Worm (Caenorhabditis elegans): Measurements from ENCODE around the gene sra-10.
A peak's percentile ranks its signal among the peaks of the same experiment; 100 is the strongest.

sra-10 gene

ce11 chrII:10868670-10869246 lies 26.1 kb downstream of the sra-10 start, which contains the start of the genes gmps-1 and cap-2:
TSS of gene gmps-1 (minus strand) at chrII:10868720.
TSS of gene cap-2 (plus strand) at chrII:10869196.
- TF ChIP-seq ceh-58 (GFP tag; IDR thresholded peaks at IDR 0.05): no peak
- TF ChIP-seq somi-1 (GFP tag; optimal IDR thresholded peaks at IDR 0.05): peak; percentile 42
- TF ChIP-seq F23B12.7 (tag; optimal IDR thresholded peaks at IDR 0.05; ENCODE audit: insufficient read depth): peak; percentile 67
- TF ChIP-seq Y95B8A.8 (GFP tag; IDR thresholded peaks at IDR 0.05): peak; percentile 89
- TF ChIP-seq rpc-1 (optimal IDR thresholded peaks at IDR 0.05): peak; percentile 27
- no peak for TF ChIP-seq rpc-1 (tag; optimal IDR thresholded peaks at IDR 0.05)
- peak; percentile 55 to 85 for TF ChIP-seq let-607 (tag; optimal IDR thresholded peaks at IDR 0.05)
- TF ChIP-seq mel-28 (tag; optimal IDR thresholded peaks at IDR 0.05; ENCODE audit: borderline replicate concordance): peak; percentile 43
- TF ChIP-seq ztf-3 (GFP tag; optimal IDR thresholded peaks at IDR 0.05): peak; percentile 45
- peak; percentile 91 for TF ChIP-seq lir-1 (GFP tag; conservative IDR thresholded peaks at IDR 0.05)
- no peak for TF ChIP-seq nfya-2 (GFP tag; IDR thresholded peaks at IDR 0.05)
- TF ChIP-seq egl-44 (GFP tag; IDR thresholded peaks at IDR 0.05): peak; percentile 76; the same call in 1 of the 2 replicates
- peak; percentile 92 for TF ChIP-seq lin-54 (GFP tag; optimal IDR thresholded peaks at IDR 0.05)
- no peak for TF ChIP-seq sptf-2 (GFP tag; optimal IDR thresholded peaks at IDR 0.05)
- TF ChIP-seq snpc-4 (GFP tag; optimal IDR thresholded peaks at IDR 0.05): peak; percentile 49
- TF ChIP-seq snpc-4 (tag; optimal IDR thresholded peaks at IDR 0.05): peak; percentile 2 to 87 (median 48)
- TF ChIP-seq T07F8.4 (tag; optimal IDR thresholded peaks at IDR 0.05): peak; percentile 62
- TF ChIP-seq zim-3 (tag; optimal IDR thresholded peaks at IDR 0.05): no peak
- peak; percentile 53 for TF ChIP-seq him-1 (tag; optimal IDR thresholded peaks at IDR 0.05)
- no peak for TF ChIP-seq nfya-1 (tag; optimal IDR thresholded peaks at IDR 0.05; ENCODE audit: borderline replicate concordance, insufficient read depth)
- TF ChIP-seq pbrm-1 (GFP tag; IDR thresholded peaks at IDR 0.05): peak; percentile 97
- TF ChIP-seq mxl-1 (tag; optimal IDR thresholded peaks at IDR 0.05): no peak
- peak; percentile 56 for TF ChIP-seq dpl-1 (GFP tag; optimal IDR thresholded peaks at IDR 0.05)
- peak; percentile 67; the same call in 1 of the 2 replicates for TF ChIP-seq ztf-25 (GFP tag; IDR thresholded peaks at IDR 0.05)
- TF ChIP-seq C17E4.6 (GFP tag; IDR thresholded peaks at IDR 0.05): peak; percentile 92
- TF ChIP-seq F33H1.4 (GFP tag; IDR thresholded peaks at IDR 0.05): peak; percentile 100
- no peak for TF ChIP-seq ets-4 (GFP tag; optimal IDR thresholded peaks at IDR 0.05)
- no peak for TF ChIP-seq bed-1 (GFP tag; IDR thresholded peaks at IDR 0.05)
- peak; percentile 30; the same call in 1 of the 2 replicates for TF ChIP-seq F39B2.1 (GFP tag; IDR thresholded peaks at IDR 0.05)
- peak; percentile 82; the same call in 1 of the 2 replicates for TF ChIP-seq ztf-28 (GFP tag; IDR thresholded peaks at IDR 0.05)
- TF ChIP-seq F55B11.4 (tag; optimal IDR thresholded peaks at IDR 0.05; ENCODE audit: borderline replicate concordance, insufficient read depth): no peak
- peak; percentile 95 for TF ChIP-seq rcor-1 (GFP tag; IDR thresholded peaks at IDR 0.05)
- peak; percentile 92 for TF ChIP-seq atf-7 (tag; optimal IDR thresholded peaks at IDR 0.05)
- peak; percentile 52 for TF ChIP-seq unc-130 (GFP tag; optimal IDR thresholded peaks at IDR 0.05)
- peak; percentile 92 for TF ChIP-seq let-526 (GFP tag; IDR thresholded peaks at IDR 0.05)
- TF ChIP-seq ccch-3 (GFP tag; optimal IDR thresholded peaks at IDR 0.05): no peak
- TF ChIP-seq ceh-27 (GFP tag; optimal IDR thresholded peaks at IDR 0.05): peak; percentile 91
- no peak for TF ChIP-seq fkh-3 (tag; optimal IDR thresholded peaks at IDR 0.05)
- TF ChIP-seq ztf-18 (tag; optimal IDR thresholded peaks at IDR 0.05): peak; percentile 71
- peak; percentile 97 for TF ChIP-seq lin-40 (tag; optimal IDR thresholded peaks at IDR 0.05)
- TF ChIP-seq madf-6 (GFP tag; IDR thresholded peaks at IDR 0.05): peak; percentile 93
- 0 out of 2 replicates have a peak, but pooled peaks have one; percentile 30 for TF ChIP-seq attf-6 (GFP tag; IDR thresholded peaks at IDR 0.05)
- TF ChIP-seq madf-10 (tag; optimal IDR thresholded peaks at IDR 0.05): peak; percentile 79
- TF ChIP-seq F22D6.2 (tag; optimal IDR thresholded peaks at IDR 0.05): peak; percentile 79
- peak; percentile 76 for TF ChIP-seq lin-26 (GFP tag; IDR thresholded peaks at IDR 0.05)
- peak; percentile 80 for TF ChIP-seq hsf-1 (GFP tag; IDR thresholded peaks at IDR 0.05)
- peak; percentile 91 for TF ChIP-seq ztf-26 (tag; optimal IDR thresholded peaks at IDR 0.05)
- TF ChIP-seq tbp1 (GFP tag; optimal IDR thresholded peaks at IDR 0.05): peak; percentile 74

Data from whole organism, young adult.